Fruit fly (Drosophila melanogaster) Kc167 (cell line): ENCODE measurements around the gene Smug.

Experiments used
- h ChIP-seq: fragments of >200 bp; optimal IDR thresholded peaks from 3 replicates; lab custom pipeline; 2018; ENCODE audit warnings: missing external identifiers
- psq ChIP-seq: fragments of >200 bp; optimal IDR thresholded peaks from 2 replicates; lab custom pipeline; 2017; ENCODE audit warnings: missing external identifiers

dm6 chr3R:17116231-17116630, 34.2 kb upstream of the Smug start:
- no peak for TF ChIP-seq h (lab: Kevin White, UChicago)
- TF ChIP-seq psq (lab: Kevin White, UChicago): no peak
